Fruit fly (Drosophila melanogaster) whole organism, embryonic: ENCODE data around the gene CG43813.

ENCODE experiments used
- ATbp ChIP-seq: fragments of 200-800 bp; sonication (Bioruptor generic); optimal IDR thresholded peaks from 2 replicates; lab custom pipeline; 2017; ENCODE audit warnings: missing biosample characterization, mild to moderate bottlenecking, missing genetic modification characterization, missing genetic modification reagents
- CG10209 ChIP-seq: fragments of 200-800 bp; sonication (Bioruptor generic); optimal IDR thresholded peaks from 3 replicates; lab custom pipeline; 2017; ENCODE audit warnings: missing biosample characterization, mild to moderate bottlenecking, missing genetic modification characterization, missing genetic modification reagents
- CG10431 ChIP-seq: fragments of 200-800 bp; sonication (Bioruptor generic); optimal IDR thresholded peaks from 3 replicates; lab custom pipeline; 2018; ENCODE audit warnings: missing biosample characterization, mild to moderate bottlenecking, missing genetic modification characterization
- CG10565 ChIP-seq: fragments of 200-800 bp; sonication (Bioruptor generic); optimal IDR thresholded peaks from 3 replicates; lab custom pipeline; 2016; ENCODE audit warnings: missing biosample characterization, mild to moderate bottlenecking, missing genetic modification characterization
- CG11696 ChIP-seq: fragments of 200-800 bp; sonication (Bioruptor generic); IDR thresholded peaks from 2 replicates; pipeline ENCODE4 v1.3.6; 2022; ENCODE audit warnings: missing biosample characterization, missing genetic modification characterization
- CG12219 ChIP-seq: fragments of 200-800 bp; sonication (Bioruptor generic); optimal IDR thresholded peaks from 3 replicates; lab custom pipeline; 2018; ENCODE audit warnings: missing biosample characterization, mild to moderate bottlenecking, missing genetic modification characterization
- CG12236 ChIP-seq: fragments of 200-800 bp; sonication (Bioruptor generic); optimal IDR thresholded peaks from 2 replicates; lab custom pipeline; 2016; ENCODE audit warnings: missing biosample characterization, missing genetic modification characterization
- CG12942 ChIP-seq: fragments of 200-800 bp; sonication (Bioruptor generic); optimal IDR thresholded peaks from 3 replicates; lab custom pipeline; 2016; ENCODE audit warnings: missing biosample characterization, missing genetic modification characterization
- CG13894 ChIP-seq: fragments of 200-800 bp; sonication (Bioruptor generic); optimal IDR thresholded peaks from 3 replicates; lab custom pipeline; 2018; ENCODE audit warnings: missing biosample characterization, mild to moderate bottlenecking, missing genetic modification characterization, moderate library complexity
- CG14441 ChIP-seq: fragments of 200-800 bp; sonication (Bioruptor generic); IDR thresholded peaks from 2 replicates; pipeline ENCODE4 v1.3.6; 2022; ENCODE audit warnings: missing biosample characterization, missing genetic modification characterization
- CG14667 ChIP-seq: fragments of 200-800 bp; sonication (Bioruptor generic); IDR thresholded peaks from 2 replicates; pipeline ENCODE4 v1.3.6; 2022; ENCODE audit warnings: missing biosample characterization, missing genetic modification characterization
- CG15269 ChIP-seq: fragments of 200-800 bp; sonication (Bioruptor generic); optimal IDR thresholded peaks from 2 replicates; lab custom pipeline; 2018; ENCODE audit warnings: missing biosample characterization, mild to moderate bottlenecking, missing genetic modification characterization, moderate library complexity
- CG16813 ChIP-seq: fragments of 200-800 bp; sonication (Bioruptor generic); IDR thresholded peaks from 3 replicates; pipeline ENCODE4 v1.3.6; 2022; ENCODE audit warnings: missing biosample characterization, missing genetic modification characterization; ENCODE audit not compliant: partially characterized antibody
- CG16863 ChIP-seq: fragments of 200-800 bp; sonication (Bioruptor generic); optimal IDR thresholded peaks from 3 replicates; lab custom pipeline; 2016; ENCODE audit warnings: missing biosample characterization, missing genetic modification characterization
- CG17361 ChIP-seq: fragments of 200-800 bp; sonication (Bioruptor generic); IDR thresholded peaks from 3 replicates; pipeline ENCODE4 v1.3.6; 2022; ENCODE audit warnings: missing biosample characterization, missing genetic modification characterization
- CG17802 ChIP-seq: fragments of 200-800 bp; sonication (Bioruptor generic); optimal IDR thresholded peaks from 2 replicates; lab custom pipeline; 2018; ENCODE audit warnings: missing biosample characterization, mild to moderate bottlenecking, missing genetic modification characterization, moderate library complexity
- CG18476 ChIP-seq: fragments of 200-800 bp; sonication (Bioruptor generic); optimal IDR thresholded peaks from 2 replicates; lab custom pipeline; 2016; ENCODE audit warnings: missing biosample characterization, mild to moderate bottlenecking, missing genetic modification characterization
- CG2120 ChIP-seq: fragments of 200-800 bp; sonication (Bioruptor generic); optimal IDR thresholded peaks from 3 replicates; lab custom pipeline; 2016; ENCODE audit warnings: missing biosample characterization, missing genetic modification characterization
- CG30020 ChIP-seq: fragments of 200-800 bp; optimal IDR thresholded peaks from 2 replicates; lab custom pipeline; 2019; ENCODE audit warnings: missing biosample characterization, mild to moderate bottlenecking, missing genetic modification characterization, moderate library complexity
- CG34224 ChIP-seq: fragments of 200-800 bp; sonication (Bioruptor generic); IDR thresholded peaks from 3 replicates; pipeline ENCODE4 v1.3.6; 2022; ENCODE audit warnings: missing biosample characterization, missing genetic modification characterization; ENCODE audit not compliant: partially characterized antibody
- CG34422 ChIP-seq: fragments of 200-800 bp; sonication (Bioruptor generic); IDR thresholded peaks from 3 replicates; pipeline ENCODE4 v1.3.6; 2022; ENCODE audit warnings: missing biosample characterization, missing genetic modification characterization
- CG7271 ChIP-seq: fragments of 200-800 bp; sonication (Bioruptor generic); optimal IDR thresholded peaks from 2 replicates; lab custom pipeline; 2018; ENCODE audit warnings: missing biosample characterization, mild to moderate bottlenecking, missing genetic modification characterization, moderate library complexity
- CG8944 ChIP-seq: fragments of 200-800 bp; sonication (Bioruptor generic); optimal IDR thresholded peaks from 3 replicates; lab custom pipeline; 2016; ENCODE audit warnings: missing biosample characterization, missing genetic modification characterization
- Dad ChIP-seq: fragments of 200-800 bp; sonication (Bioruptor generic); optimal IDR thresholded peaks from 3 replicates; lab custom pipeline; 2016; ENCODE audit warnings: missing biosample characterization, missing genetic modification characterization
- Drgx ChIP-seq: fragments of 200-800 bp; sonication (Bioruptor generic); IDR thresholded peaks from 2 replicates; pipeline ENCODE4 v1.3.6; 2022; ENCODE audit warnings: missing biosample characterization, missing genetic modification characterization
- Fer2 ChIP-seq: fragments of 200-800 bp; sonication (Bioruptor generic); optimal IDR thresholded peaks from 2 replicates; lab custom pipeline; 2018; ENCODE audit warnings: missing biosample characterization, mild to moderate bottlenecking, missing genetic modification characterization, moderate library complexity
- HmgZ ChIP-seq: fragments of 200-800 bp; sonication (Bioruptor generic); optimal IDR thresholded peaks from 2 replicates; lab custom pipeline; 2018; ENCODE audit warnings: missing biosample characterization, mild to moderate bottlenecking, missing genetic modification characterization
- Jarid2 ChIP-seq: fragments of 200-800 bp; sonication (Bioruptor generic); optimal IDR thresholded peaks from 3 replicates; lab custom pipeline; 2017; ENCODE audit warnings: mild to moderate bottlenecking, missing biosample characterization, missing genetic modification reagents, missing genetic modification characterization
- Kr ChIP-seq: fragments of 200-800 bp; sonication (Bioruptor generic); optimal IDR thresholded peaks from 2 replicates; lab custom pipeline; 2017; ENCODE audit warnings: missing biosample characterization, mild to moderate bottlenecking, missing genetic modification characterization
- Lhr ChIP-seq: fragments of 200-800 bp; sonication (Bioruptor generic); optimal IDR thresholded peaks from 3 replicates; lab custom pipeline; 2017; ENCODE audit warnings: mild to moderate bottlenecking, missing biosample characterization, missing genetic modification reagents, missing genetic modification characterization
- Lpt ChIP-seq: fragments of >200 bp; optimal IDR thresholded peaks from 2 replicates; lab custom pipeline; 2018; ENCODE audit warnings: missing biosample characterization, missing genetic modification characterization
- Neu2 ChIP-seq: fragments of 200-800 bp; sonication (Bioruptor generic); optimal IDR thresholded peaks from 3 replicates; lab custom pipeline; 2016; ENCODE audit warnings: missing biosample characterization, missing genetic modification characterization, borderline replicate concordance
- Side ChIP-seq: fragments of 200-800 bp; sonication (Bioruptor generic); optimal IDR thresholded peaks from 2 replicates; lab custom pipeline; 2016; ENCODE audit warnings: missing biosample characterization, missing genetic modification characterization
- Sin3A ChIP-seq: fragments of >200 bp; optimal IDR thresholded peaks from 2 replicates; lab custom pipeline; 2018
- Spps ChIP-seq: fragments of 200-800 bp; sonication (Bioruptor generic); optimal IDR thresholded peaks from 2 replicates; lab custom pipeline; 2018; ENCODE audit warnings: missing biosample characterization, mild to moderate bottlenecking, missing genetic modification characterization
- ac ChIP-seq: fragments of 200-800 bp; sonication (Bioruptor generic); optimal IDR thresholded peaks from 3 replicates; lab custom pipeline; 2017; ENCODE audit warnings: missing biosample characterization, mild to moderate bottlenecking, missing genetic modification characterization
- amos ChIP-seq: fragments of 200-800 bp; sonication (Bioruptor generic); IDR thresholded peaks from 2 replicates; pipeline ENCODE4 v1.3.6; 2022; ENCODE audit warnings: missing biosample characterization, missing genetic modification characterization; ENCODE audit not compliant: partially characterized antibody
- ase ChIP-seq: fragments of 200-800 bp; sonication (Bioruptor generic); IDR thresholded peaks from 3 replicates; pipeline ENCODE4 v1.3.6; 2022; ENCODE audit warnings: missing biosample characterization, missing genetic modification characterization
- bowl ChIP-seq: fragments of 200-800 bp; sonication (Bioruptor generic); IDR thresholded peaks from 2 replicates; pipeline ENCODE4 v1.3.6; 2022; ENCODE audit warnings: missing biosample characterization, missing genetic modification characterization
- chif ChIP-seq, 2 experiments: fragments of 200-800 bp; sonication (Bioruptor generic); optimal IDR thresholded peaks; 3 replicates each; lab custom pipeline; 2016; ENCODE audit warnings: missing biosample characterization in 2 of 2, missing genetic modification characterization in 2 of 2
- disco-r ChIP-seq: fragments of 200-800 bp; sonication (Bioruptor generic); optimal IDR thresholded peaks from 2 replicates; lab custom pipeline; 2016; ENCODE audit warnings: missing biosample characterization, missing genetic modification characterization
- esg ChIP-seq: fragments of 200-800 bp; sonication (Bioruptor generic); conservative IDR thresholded peaks from 2 replicates; pipeline ENCODE4 v1.3.6; 2022; ENCODE audit warnings: missing biosample characterization, missing genetic modification characterization
- ind ChIP-seq: fragments of 200-800 bp; sonication (Bioruptor generic); optimal IDR thresholded peaks from 3 replicates; lab custom pipeline; 2016; ENCODE audit warnings: missing biosample characterization, missing genetic modification characterization
- klu ChIP-seq: fragments of 200-800 bp; sonication (Bioruptor generic); IDR thresholded peaks from 2 replicates; pipeline ENCODE4 v1.3.6; 2022; ENCODE audit warnings: missing biosample characterization, missing genetic modification characterization
- lilli ChIP-seq: fragments of 200-800 bp; sonication (Bioruptor generic); optimal IDR thresholded peaks from 3 replicates; lab custom pipeline; 2016; ENCODE audit warnings: missing biosample characterization, missing genetic modification characterization
- nmo ChIP-seq: fragments of 200-800 bp; sonication (Bioruptor generic); optimal IDR thresholded peaks from 2 replicates; lab custom pipeline; 2018; ENCODE audit warnings: missing biosample characterization, mild to moderate bottlenecking, missing genetic modification characterization, moderate library complexity
- nom ChIP-seq: fragments of 200-800 bp; sonication (Bioruptor generic); optimal IDR thresholded peaks from 2 replicates; lab custom pipeline; 2017; ENCODE audit warnings: missing biosample characterization, missing genetic modification characterization, mild to moderate bottlenecking, moderate library complexity, missing genetic modification reagents
- pita ChIP-seq: fragments of 200-800 bp; sonication (Bioruptor generic); optimal IDR thresholded peaks from 2 replicates; lab custom pipeline; 2017; ENCODE audit warnings: missing biosample characterization, mild to moderate bottlenecking, missing genetic modification characterization
- sc ChIP-seq, 3 experiments: fragments of >200 bp in 2 of 3; fragments of 200-800 bp in 1 of 3; sonication (Bioruptor generic) in 1 of 3; optimal IDR thresholded peaks; 2 replicates in 2 of 3; 3 replicates in 1 of 3; lab custom pipeline; 2017; ENCODE audit warnings: mild to moderate bottlenecking in 1 of 3, missing biosample characterization in 1 of 3, missing genetic modification characterization in 1 of 3, missing genetic modification reagents in 1 of 3
- sob ChIP-seq: fragments of 200-800 bp; sonication (Bioruptor generic); IDR thresholded peaks from 2 replicates; pipeline ENCODE4 v1.3.6; 2022; ENCODE audit warnings: missing biosample characterization, missing genetic modification characterization
- usp ChIP-seq: fragments of >200 bp; optimal IDR thresholded peaks from 2 replicates; lab custom pipeline; 2017; ENCODE audit warnings: missing biosample characterization, missing genetic modification characterization

CG43813 gene

dm6 chr2L:12372436-12372835 lies 28.4 kb upstream of the CG43813 start (continued):
- TF ChIP-seq Lhr (GFP tag; lab: Kevin White, UChicago) (no peak), Side (GFP tag; lab: Kevin White, UChicago) (peak; percentile 19), CG2120 (GFP tag; lab: Kevin White, UChicago) (peak; percentile 47), CG17361 (no peak), Drgx (GFP tag; lab: Robert Waterston, UW) (no peak), CG12219 (GFP tag; lab: Kevin White, UChicago) (no peak), Sin3A (no peak), CG10431 (peak; percentile 3), amos (GFP tag; lab: Robert Waterston, UW) (no peak), Lpt (GFP tag; lab: Kevin White, UChicago) (no peak), nom (GFP tag; lab: Kevin White, UChicago) (no peak), ind (GFP tag; lab: Kevin White, UChicago) (no peak), Dad (GFP tag; lab: Kevin White, UChicago) (no peak), CG14441 (GFP tag; lab: Robert Waterston, UW) (no peak), CG12942 (GFP tag; lab: Kevin White, UChicago) (peak; percentile 25), CG18476 (GFP tag; lab: Kevin White, UChicago) (no peak), Spps (tag; lab: Kevin White, UChicago) (no peak), usp (GFP tag; lab: Kevin White, UChicago) (no peak), bowl (GFP tag; lab: Robert Waterston, UW) (no peak), HmgZ (tag; lab: Kevin White, UChicago) (peak; percentile 16), CG8944 (GFP tag; lab: Kevin White, UChicago) (no peak), esg (no peak), Kr (GFP tag; lab: Kevin White, UChicago) (no peak), CG7271 (tag; lab: Kevin White, UChicago) (no peak), CG13894 (tag; lab: Kevin White, UChicago) (no peak), CG34422 (GFP tag; lab: Robert Waterston, UW) (no peak), ac (GFP tag; lab: Kevin White, UChicago) (no peak), CG34224 (GFP tag; lab: Robert Waterston, UW) (no peak), ase (GFP tag; lab: Robert Waterston, UW) (no peak), CG17802 (tag; lab: Kevin White, UChicago) (no peak), lilli (no peak), nmo (no peak), pita (GFP tag; lab: Kevin White, UChicago) (no peak), sob (peak; percentile 61; the same call in 1 of the 2 replicates), CG14667 (GFP tag; lab: Robert Waterston, UW) (no peak), CG10565 (GFP tag; lab: Kevin White, UChicago) (no peak), CG16813 (GFP tag; lab: Robert Waterston, UW) (no peak), CG15269 (tag; lab: Kevin White, UChicago) (peak; percentile 37), Fer2 (tag; lab: Kevin White, UChicago) (peak; percentile 5), CG12236 (peak; percentile 47), klu (GFP tag; lab: Robert Waterston, UW) (no peak), sc (optimal IDR thresholded peaks at IDR 0.05; lab: Kevin White, UChicago) (no peak), sc (GFP tag; optimal IDR thresholded peaks at IDR 0.05; lab: Kevin White, UChicago) (no peak), ATbp (GFP tag; lab: Kevin White, UChicago) (peak; percentile 61), CG11696 (GFP tag; lab: Robert Waterston, UW) (no peak), Neu2 (no peak), chif (GFP tag; optimal IDR thresholded peaks at IDR 0.05; lab: Kevin White, UChicago) (no peak), disco-r (GFP tag; lab: Kevin White, UChicago) (peak; percentile 26), CG16863 (GFP tag; lab: Kevin White, UChicago) (peak; percentile 2), Jarid2 (GFP tag; lab: Kevin White, UChicago) (peak; percentile 7), CG30020 (tag; lab: Kevin White, UChicago) (no peak), CG10209 (GFP tag; lab: Kevin White, UChicago) (peak; percentile 51)
